Fruit fly (Drosophila melanogaster): ENCODE measurements around the gene Adck5.

DNA sequence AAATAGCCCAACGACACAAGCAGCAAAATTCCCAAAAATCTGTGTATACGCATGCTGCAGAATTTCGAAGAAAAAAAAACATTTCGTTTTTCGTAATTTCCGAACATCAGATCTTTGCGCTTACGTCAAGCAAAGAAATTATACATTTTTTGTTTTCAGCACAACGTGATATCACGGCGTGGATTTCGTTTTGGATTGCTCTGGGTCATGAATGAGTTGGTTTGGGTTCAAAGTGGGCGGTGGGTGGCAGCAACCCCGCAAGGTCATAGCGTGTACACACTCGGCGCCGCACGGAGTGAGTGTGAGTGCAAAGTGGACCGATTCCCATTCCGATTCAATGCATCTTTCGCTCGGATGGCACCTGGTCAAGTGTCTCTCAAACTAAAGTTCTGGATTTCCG, 44.8 kb upstream of the Adck5 start:
- no peak for TF ChIP-seq tai (GFP tag; optimal IDR thresholded peaks at IDR 0.05)
- TF ChIP-seq Hr78 (GFP tag; optimal IDR thresholded peaks at IDR 0.05) = no peak
- TF ChIP-seq pan (optimal IDR thresholded peaks at IDR 0.05) = no peak
- TF ChIP-seq N (GFP tag; optimal IDR thresholded peaks at IDR 0.05) = no peak
- TF ChIP-seq lola (GFP tag; optimal IDR thresholded peaks at IDR 0.05) = no peak
- no peak for TF ChIP-seq Hnf4 (GFP tag; optimal IDR thresholded peaks at IDR 0.05)
- TF ChIP-seq h (GFP tag; optimal IDR thresholded peaks at IDR 0.05) = no peak
